Worm (Caenorhabditis elegans) whole organism, young adult: ENCODE results near the gene fbxb-5.

Source experiments
- B0019.2 ChIP-seq: fragments of 200-800 bp; sonication (Bioruptor generic); conservative IDR thresholded peaks from 2 replicates; pipeline ENCODE4 v1.3.6; 2022; ENCODE audit warnings: missing genetic modification reagents, missing genetic modification characterization, missing compliant biosample characterization
- C17E4.6 ChIP-seq: fragments of 200-800 bp; sonication (Bioruptor generic); IDR thresholded peaks from 2 replicates; pipeline ENCODE4 v1.3.6; 2022; ENCODE audit warnings: missing genetic modification reagents, missing genetic modification characterization, missing compliant biosample characterization
- F37B4.10 ChIP-seq: fragments of 200-800 bp; sonication (Bioruptor generic); IDR thresholded peaks from 2 replicates; pipeline ENCODE4 v1.3.6; 2022; ENCODE audit warnings: missing genetic modification characterization, missing compliant biosample characterization
- F57C9.4 ChIP-seq: sonication (generic microtip); optimal IDR thresholded peaks from 2 replicates; lab custom pipeline; 2017; ENCODE audit warnings: mild to moderate bottlenecking, missing genetic modification characterization, missing compliant biosample characterization
- Y53G8AR.9 ChIP-seq: fragments of 200-800 bp; sonication (Bioruptor generic); conservative IDR thresholded peaks from 2 replicates; pipeline ENCODE4 v1.3.6; 2022; ENCODE audit warnings: missing genetic modification reagents, missing genetic modification characterization, missing compliant biosample characterization
- Y79H2A.3 ChIP-seq: fragments of 200-800 bp; sonication (Bioruptor generic); conservative IDR thresholded peaks from 2 replicates; pipeline ENCODE4 v1.3.6; 2022; ENCODE audit warnings: missing genetic modification reagents, missing genetic modification characterization, missing compliant biosample characterization
- Y95B8A.8 ChIP-seq: fragments of 200-800 bp; sonication (Bioruptor generic); IDR thresholded peaks from 2 replicates; pipeline ENCODE4 v1.3.6; 2022; ENCODE audit warnings: missing genetic modification reagents, missing genetic modification characterization, missing compliant biosample characterization
- akir-1 ChIP-seq: fragments of 200-800 bp; sonication (Bioruptor generic); optimal IDR thresholded peaks from 2 replicates; lab custom pipeline; 2018; ENCODE audit warnings: mild to moderate bottlenecking, missing genetic modification characterization, moderate library complexity, missing compliant biosample characterization
- aptf-2 ChIP-seq: fragments of 200-800 bp; sonication (Bioruptor generic); conservative IDR thresholded peaks from 2 replicates; pipeline ENCODE4 v1.3.6; 2022; ENCODE audit warnings: missing genetic modification reagents, missing genetic modification characterization, missing compliant biosample characterization
- attf-5 ChIP-seq: fragments of 200-800 bp; sonication (Bioruptor generic); optimal IDR thresholded peaks from 2 replicates; lab custom pipeline; 2018; ENCODE audit warnings: mild to moderate bottlenecking, missing genetic modification characterization, missing compliant biosample characterization
- ceh-40 ChIP-seq: fragments of 200-800 bp; sonication (Bioruptor generic); IDR thresholded peaks from 2 replicates; pipeline ENCODE4 v1.3.6; 2022; ENCODE audit warnings: missing genetic modification characterization, missing compliant biosample characterization
- ceh-91 ChIP-seq: fragments of 200-800 bp; sonication (Bioruptor generic); IDR thresholded peaks from 2 replicates; pipeline ENCODE4 v1.3.6; 2022; ENCODE audit warnings: missing genetic modification reagents, missing genetic modification characterization, missing compliant biosample characterization
- chd-7 ChIP-seq: sonication (generic microtip); optimal IDR thresholded peaks from 2 replicates; lab custom pipeline; 2016; ENCODE audit warnings: mild to moderate bottlenecking, missing genetic modification characterization, moderate library complexity, missing compliant biosample characterization
- efl-1 ChIP-seq: fragments of 150-350 bp; optimal IDR thresholded peaks from 2 replicates; lab custom pipeline; 2014; ENCODE audit warnings: missing biosample characterization, missing genetic modification reagents, missing genetic modification characterization
- egrh-3 ChIP-seq: fragments of 200-800 bp; sonication (Bioruptor generic); IDR thresholded peaks from 2 replicates; pipeline ENCODE4 v1.3.6; 2022; ENCODE audit warnings: missing genetic modification reagents, missing genetic modification characterization, missing compliant biosample characterization
- ekl-4 ChIP-seq: fragments of 200-800 bp; sonication (Bioruptor generic); IDR thresholded peaks from 2 replicates; pipeline ENCODE4 v1.3.6; 2022; ENCODE audit warnings: missing genetic modification reagents, missing genetic modification characterization, missing compliant biosample characterization
- fkh-3 ChIP-seq: sonication (generic microtip); optimal IDR thresholded peaks from 2 replicates; lab custom pipeline; 2016; ENCODE audit warnings: mild to moderate bottlenecking, missing genetic modification characterization, missing compliant biosample characterization
- gei-17 ChIP-seq: fragments of 200-800 bp; sonication (Bioruptor generic); optimal IDR thresholded peaks from 2 replicates; lab custom pipeline; 2018; ENCODE audit warnings: mild to moderate bottlenecking, missing genetic modification characterization, missing compliant biosample characterization
- him-1 ChIP-seq: sonication (generic microtip); optimal IDR thresholded peaks from 2 replicates; lab custom pipeline; 2016; ENCODE audit warnings: missing genotype, missing genetic modification reagents, missing genetic modification characterization, missing compliant biosample characterization
- hlh-12 ChIP-seq: sonication (generic microtip); optimal IDR thresholded peaks from 2 replicates; lab custom pipeline; 2016; ENCODE audit warnings: missing genetic modification characterization, missing compliant biosample characterization
- lag-1 ChIP-seq: fragments of 200-800 bp; sonication (Bioruptor generic); IDR thresholded peaks from 2 replicates; pipeline ENCODE4 v1.3.6; 2022; ENCODE audit warnings: missing genetic modification reagents, missing genetic modification characterization, missing compliant biosample characterization
- let-607 ChIP-seq, 2 experiments: fragments of 200-800 bp in 1 of 2; sonication (Bioruptor generic) in 1 of 2; sonication (generic microtip) in 1 of 2; optimal IDR thresholded peaks; 2 replicates each; lab custom pipeline; 2016 to 2018; ENCODE audit warnings: mild to moderate bottlenecking in 2 of 2, missing compliant biosample characterization in 2 of 2, missing genetic modification characterization in 2 of 2, moderate library complexity in 2 of 2, missing genotype in 1 of 2
- lin-40 ChIP-seq: sonication (generic microtip); optimal IDR thresholded peaks from 2 replicates; lab custom pipeline; 2016; ENCODE audit warnings: missing genetic modification characterization, mild to moderate bottlenecking, missing compliant biosample characterization, missing genotype, missing genetic modification reagents
- lsy-27 ChIP-seq: sonication (generic microtip); optimal IDR thresholded peaks from 2 replicates; lab custom pipeline; 2017; ENCODE audit warnings: missing genetic modification characterization, mild to moderate bottlenecking, missing compliant biosample characterization, antibody characterized with exemption, missing genotype, borderline replicate concordance; ENCODE audit not compliant: insufficient read depth
- mcd-1 ChIP-seq: fragments of 200-800 bp; sonication (Bioruptor generic); IDR thresholded peaks from 2 replicates; pipeline ENCODE4 v1.3.6; 2022; ENCODE audit warnings: missing genetic modification reagents, missing genetic modification characterization, missing compliant biosample characterization
- nhr-120 ChIP-seq: fragments of 200-800 bp; sonication (Bioruptor generic); IDR thresholded peaks from 2 replicates; pipeline ENCODE4 v1.3.6; 2022; ENCODE audit warnings: missing genetic modification characterization, missing compliant biosample characterization
- nhr-179 ChIP-seq: sonication (generic microtip); optimal IDR thresholded peaks from 2 replicates; lab custom pipeline; 2016; ENCODE audit warnings: mild to moderate bottlenecking, missing genetic modification characterization, missing compliant biosample characterization
- nhr-80 ChIP-seq: sonication (generic microtip); optimal IDR thresholded peaks from 2 replicates; lab custom pipeline; 2016; ENCODE audit warnings: missing genetic modification characterization, missing compliant biosample characterization
- pha-4 ChIP-seq: fragments of 150-350 bp; sonication (generic microtip); optimal IDR thresholded peaks from 2 replicates; lab custom pipeline; 2014; ENCODE audit warnings: missing biosample characterization, missing genetic modification reagents, missing genetic modification characterization
- rcor-1 ChIP-seq: fragments of 200-800 bp; sonication (Bioruptor generic); IDR thresholded peaks from 2 replicates; pipeline ENCODE4 v1.3.6; 2022; ENCODE audit warnings: missing genetic modification reagents, missing genetic modification characterization, missing compliant biosample characterization
- rec-8 ChIP-seq, 2 experiments: sonication (generic microtip); optimal IDR thresholded peaks; 2 replicates each; lab custom pipeline; 2016; ENCODE audit warnings: mild to moderate bottlenecking in 2 of 2, missing genetic modification characterization in 2 of 2, missing genetic modification reagents in 2 of 2, missing genotype in 2 of 2, missing biosample characterization in 1 of 2, missing compliant biosample characterization in 1 of 2, moderate library complexity in 1 of 2
- sea-2 ChIP-seq: fragments of 200-800 bp; sonication (Bioruptor generic); IDR thresholded peaks from 2 replicates; pipeline ENCODE4 v1.3.6; 2022; ENCODE audit warnings: missing genetic modification characterization, missing compliant biosample characterization
- snpc-1.1 ChIP-seq: sonication (generic microtip); optimal IDR thresholded peaks from 2 replicates; lab custom pipeline; 2017; ENCODE audit warnings: missing genetic modification characterization, mild to moderate bottlenecking, missing compliant biosample characterization, antibody characterized with exemption, moderate library complexity, missing genotype, missing genetic modification reagents; ENCODE audit not compliant: insufficient read depth
- snpc-1.3 ChIP-seq: sonication (generic microtip); optimal IDR thresholded peaks from 2 replicates; lab custom pipeline; 2017; ENCODE audit warnings: missing genetic modification characterization, mild to moderate bottlenecking, missing compliant biosample characterization, antibody characterized with exemption, moderate library complexity, missing genotype, missing genetic modification reagents; ENCODE audit not compliant: insufficient read depth
- snpc-4 ChIP-seq, 5 experiments: fragments of 150-350 bp in 1 of 5; sonication (generic microtip) in 4 of 5; optimal IDR thresholded peaks; 2 replicates each; lab custom pipeline; 2014 to 2018; ENCODE audit warnings: missing genetic modification characterization in 5 of 5, missing biosample characterization in 3 of 5, antibody characterized with exemption in 2 of 5, mild to moderate bottlenecking in 2 of 5, missing compliant biosample characterization in 2 of 5, missing genotype in 2 of 5, moderate library complexity in 2 of 5, missing genetic modification reagents in 1 of 5
- somi-1 ChIP-seq: fragments of 200-800 bp; sonication (Bioruptor generic); optimal IDR thresholded peaks from 2 replicates; lab custom pipeline; 2018; ENCODE audit warnings: mild to moderate bottlenecking, missing genetic modification characterization, missing compliant biosample characterization
- sptf-2 ChIP-seq: fragments of 200-800 bp; sonication (Bioruptor generic); optimal IDR thresholded peaks from 2 replicates; lab custom pipeline; 2018; ENCODE audit warnings: mild to moderate bottlenecking, missing genetic modification characterization, missing compliant biosample characterization
- tbx-9 ChIP-seq: sonication (generic microtip); optimal IDR thresholded peaks from 2 replicates; lab custom pipeline; 2016; ENCODE audit warnings: borderline replicate concordance, missing genetic modification characterization, inconsistent platforms, missing compliant biosample characterization
- tlf-1 ChIP-seq: fragments of 200-800 bp; sonication (Bioruptor generic); optimal IDR thresholded peaks from 2 replicates; lab custom pipeline; 2018; ENCODE audit warnings: mild to moderate bottlenecking, missing genetic modification characterization, missing compliant biosample characterization
- unc-130 ChIP-seq: sonication (generic microtip); optimal IDR thresholded peaks from 2 replicates; lab custom pipeline; 2016; ENCODE audit warnings: missing genetic modification reagents, missing genetic modification characterization, missing compliant biosample characterization
- xnd-1 ChIP-seq: sonication (generic microtip); optimal IDR thresholded peaks from 2 replicates; lab custom pipeline; 2016; ENCODE audit warnings: missing genotype, missing genetic modification reagents, missing genetic modification characterization, missing compliant biosample characterization
- ztf-28 ChIP-seq: fragments of 200-800 bp; sonication (Bioruptor generic); IDR thresholded peaks from 2 replicates; pipeline ENCODE4 v1.3.6; 2022; ENCODE audit warnings: missing genetic modification reagents, missing genetic modification characterization, missing compliant biosample characterization

The fbxb-5 gene

ce11 chrII:1695861-1696260 is 26.4 kb downstream of the fbxb-5 start, which contains the start of gene F58E1.13:
Gene F58E1.13, minus strand, starts transcription at chrII:1695872.
- TF ChIP-seq aptf-2, result peak; percentile 90
- peak; percentile 5 for TF ChIP-seq efl-1 (GFP tag; lab: Kevin White, UChicago)
- TF ChIP-seq tlf-1, result no peak
- no peak for TF ChIP-seq hlh-12 (tag; lab: Kevin White, UChicago)
- TF ChIP-seq, all 124 proteins: peak for 2

DNA sequence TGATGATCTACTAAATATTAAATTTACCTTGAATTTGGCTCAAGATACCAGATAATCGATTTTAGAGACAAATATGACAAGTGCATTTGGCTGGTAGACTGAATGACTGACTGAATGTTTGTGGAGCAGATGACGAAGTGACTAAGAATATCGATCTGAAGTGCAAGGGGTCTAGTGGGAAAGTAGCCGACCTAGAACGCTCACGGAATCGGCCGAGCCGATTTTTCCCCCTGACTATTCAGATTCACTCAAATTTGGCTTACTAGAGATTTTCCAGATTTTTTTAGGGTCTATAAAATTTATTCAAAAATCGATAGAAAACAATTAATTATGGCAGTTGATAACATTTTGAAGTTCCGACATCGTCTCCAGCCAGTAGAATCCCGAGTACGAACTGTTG is 27.8 kb downstream of the fbxb-5 start, which contains the start of gene fbxc-26:
Gene fbxc-26 (minus strand): TSS at position 101 of the 400 bp plus-strand sequence.
- no peak for TF ChIP-seq F37B4.10
- TF ChIP-seq C17E4.6, result no peak
- TF ChIP-seq chd-7 (tag; lab: Kevin White, UChicago), result no peak
- no peak for TF ChIP-seq lsy-27
- no peak for TF ChIP-seq somi-1 (GFP tag; lab: Kevin White, UChicago)
- TF ChIP-seq snpc-1.3 (tag; lab: Kevin White, UChicago), result no peak

DNA sequence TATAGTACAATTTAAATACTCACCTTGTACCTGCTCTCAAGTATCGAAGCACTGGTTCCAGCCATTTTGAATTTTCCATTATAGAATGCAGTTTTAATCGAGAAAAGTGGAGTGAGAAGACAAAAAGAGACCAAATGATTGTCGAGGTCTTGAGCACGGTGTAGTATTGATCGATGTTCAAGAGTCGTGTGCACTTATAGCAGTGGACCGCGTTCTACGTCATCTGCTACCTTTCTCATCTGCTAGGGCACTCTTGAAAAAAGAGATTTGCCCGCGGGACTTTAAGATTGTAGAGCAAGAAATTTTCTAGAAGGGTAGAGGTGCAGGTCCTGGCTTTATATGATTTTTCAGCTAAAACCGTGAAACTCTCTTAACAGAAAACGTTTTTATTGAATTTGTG is 29.5 kb downstream of the fbxb-5 start, which contains the start of gene fbxc-21:
Gene fbxc-21 (minus strand): TSS at position 101 of the 400 bp plus-strand sequence.
- TF ChIP-seq egrh-3 (no peak), F37B4.10 (no peak), nhr-80 (tag; lab: Kevin White, UChicago) (no peak), pha-4 (no peak), nhr-120 (GFP tag; lab: Robert Waterston, UW) (no peak), F57C9.4 (no peak), Y79H2A.3 (GFP tag; lab: Robert Waterston, UW) (no peak), Y53G8AR.9 (GFP tag; lab: Robert Waterston, UW) (no peak), ceh-40 (GFP tag; lab: Robert Waterston, UW) (no peak), sptf-2 (GFP tag; lab: Kevin White, UChicago) (no peak), fkh-3 (tag; lab: Kevin White, UChicago) (no peak), Y95B8A.8 (no peak), him-1 (tag; lab: Kevin White, UChicago) (no peak), sea-2 (GFP tag; lab: Robert Waterston, UW) (no peak), lag-1 (no peak)

ce11 chrII:1691011-1691410 is 31.3 kb downstream of the fbxb-5 start, which contains the start of gene fbxc-22:
Gene fbxc-22, minus strand, starts transcription at chrII:1691111.
- no peak for TF ChIP-seq snpc-1.1 (tag; lab: Kevin White, UChicago)
- TF ChIP-seq xnd-1 (tag; lab: Kevin White, UChicago), result no peak
- TF ChIP-seq akir-1 (GFP tag; lab: Kevin White, UChicago), result no peak
- no peak for TF ChIP-seq unc-130 (GFP tag; lab: Kevin White, UChicago)
- no peak for TF ChIP-seq mcd-1
- TF ChIP-seq nhr-179, result no peak
- TF ChIP-seq B0019.2 (GFP tag; lab: Robert Waterston, UW), result no peak
- TF ChIP-seq tbx-9 (tag; lab: Kevin White, UChicago), result no peak

ce11 chrII:1688813-1689212 is 33.5 kb downstream of the fbxb-5 start, which contains the start of the genes fbxb-18 and fbxb-19:
Gene fbxb-18, minus strand, starts transcription at chrII:1688913.
Gene fbxb-19, minus strand, starts transcription at chrII:1689181.
- TF ChIP-seq snpc-1.1 (tag; lab: Kevin White, UChicago) (no peak), tlf-1 (no peak), lin-40 (no peak), snpc-4 (GFP tag; optimal IDR thresholded peaks at IDR 0.05; lab: Kevin White, UChicago) (no peak), snpc-4 (tag; optimal IDR thresholded peaks at IDR 0.05; lab: Kevin White, UChicago) (no peak), F57C9.4 (no peak), gei-17 (GFP tag; lab: Kevin White, UChicago) (no peak), ztf-28 (GFP tag; lab: Robert Waterston, UW) (no peak), rec-8 (tag; optimal IDR thresholded peaks at IDR 0.05; lab: Kevin White, UChicago) (no peak), attf-5 (no peak), rcor-1 (GFP tag; lab: Robert Waterston, UW) (no peak), ekl-4 (no peak), ceh-91 (GFP tag; lab: Robert Waterston, UW) (no peak), B0019.2 (GFP tag; lab: Robert Waterston, UW) (no peak), let-607 (tag; optimal IDR thresholded peaks at IDR 0.05; lab: Kevin White, UChicago) (no peak), him-1 (tag; lab: Kevin White, UChicago) (no peak)
